Fruit fly (Drosophila melanogaster) whole organism, embryonic: ENCODE data around the gene Atat.

ENCODE experiments used
- Abd-B ChIP-seq: fragments of 200-800 bp; sonication (Bioruptor generic); optimal IDR thresholded peaks from 2 replicates; lab custom pipeline; 2018; ENCODE audit warnings: missing biosample characterization, mild to moderate bottlenecking, missing genetic modification characterization, moderate library complexity
- Antp ChIP-seq: fragments of 200-800 bp; sonication (Bioruptor generic); optimal IDR thresholded peaks from 3 replicates; lab custom pipeline; 2016; ENCODE audit warnings: missing biosample characterization, missing genetic modification characterization
- Asciz ChIP-seq: fragments of 200-800 bp; sonication (Bioruptor generic); optimal IDR thresholded peaks from 2 replicates; lab custom pipeline; 2017; ENCODE audit warnings: missing biosample characterization, mild to moderate bottlenecking, missing genetic modification characterization, missing genetic modification reagents
- Atf6 ChIP-seq: fragments of 200-800 bp; sonication (Bioruptor generic); IDR thresholded peaks from 2 replicates; pipeline ENCODE4 v1.3.6; 2022; ENCODE audit warnings: missing biosample characterization, missing genetic modification characterization
- Bdp1 ChIP-seq: fragments of 200-800 bp; sonication (Bioruptor generic); optimal IDR thresholded peaks from 3 replicates; lab custom pipeline; 2016; ENCODE audit warnings: missing biosample characterization, missing genetic modification characterization
- CG10979 ChIP-seq: fragments of 200-800 bp; sonication (Bioruptor generic); optimal IDR thresholded peaks from 2 replicates; lab custom pipeline; 2018; ENCODE audit warnings: missing biosample characterization, mild to moderate bottlenecking, missing genetic modification characterization, moderate library complexity
- CG11093 ChIP-seq: fragments of 200-800 bp; sonication (Bioruptor generic); IDR thresholded peaks from 3 replicates; pipeline ENCODE4 v1.3.6; 2022; ENCODE audit warnings: missing biosample characterization, missing genetic modification characterization
- CG11560 ChIP-seq: fragments of 200-800 bp; sonication (Bioruptor generic); IDR thresholded peaks from 3 replicates; pipeline ENCODE4 v1.3.6; 2022; ENCODE audit warnings: missing biosample characterization, missing genetic modification characterization
- CG13287 ChIP-seq: fragments of 200-800 bp; sonication (Bioruptor generic); IDR thresholded peaks from 2 replicates; pipeline ENCODE4 v1.3.6; 2022; ENCODE audit warnings: missing biosample characterization, missing genetic modification characterization; ENCODE audit not compliant: partially characterized antibody
- CG14441 ChIP-seq: fragments of 200-800 bp; sonication (Bioruptor generic); IDR thresholded peaks from 2 replicates; pipeline ENCODE4 v1.3.6; 2022; ENCODE audit warnings: missing biosample characterization, missing genetic modification characterization
- CG15073 ChIP-seq: fragments of 200-800 bp; sonication (Bioruptor generic); optimal IDR thresholded peaks from 2 replicates; lab custom pipeline; 2016; ENCODE audit warnings: missing biosample characterization, missing genetic modification characterization
- CG15514 ChIP-seq: fragments of 200-800 bp; sonication (Bioruptor generic); optimal IDR thresholded peaks from 3 replicates; lab custom pipeline; 2017; ENCODE audit warnings: missing biosample characterization, missing genetic modification characterization, mild to moderate bottlenecking, moderate library complexity, missing genetic modification reagents
- CG17912 ChIP-seq: fragments of 200-800 bp; sonication (Bioruptor generic); optimal IDR thresholded peaks from 2 replicates; lab custom pipeline; 2018; ENCODE audit warnings: missing biosample characterization, mild to moderate bottlenecking, missing genetic modification characterization
- CG18262 ChIP-seq: fragments of 200-800 bp; optimal IDR thresholded peaks from 3 replicates; lab custom pipeline; 2019; ENCODE audit warnings: missing biosample characterization, mild to moderate bottlenecking, missing genetic modification characterization, moderate library complexity
- CG18476 ChIP-seq: fragments of 200-800 bp; sonication (Bioruptor generic); optimal IDR thresholded peaks from 2 replicates; lab custom pipeline; 2016; ENCODE audit warnings: missing biosample characterization, mild to moderate bottlenecking, missing genetic modification characterization
- CG31441 ChIP-seq: fragments of 200-800 bp; sonication (Bioruptor generic); IDR thresholded peaks from 2 replicates; pipeline ENCODE4 v1.3.6; 2022; ENCODE audit warnings: missing biosample characterization, missing genetic modification characterization
- CG32767 ChIP-seq: fragments of 200-800 bp; sonication (Bioruptor generic); IDR thresholded peaks from 2 replicates; pipeline ENCODE4 v1.3.6; 2022; ENCODE audit warnings: missing biosample characterization, missing genetic modification characterization
- CG34224 ChIP-seq: fragments of 200-800 bp; sonication (Bioruptor generic); IDR thresholded peaks from 3 replicates; pipeline ENCODE4 v1.3.6; 2022; ENCODE audit warnings: missing biosample characterization, missing genetic modification characterization; ENCODE audit not compliant: partially characterized antibody
- CG34376 ChIP-seq: fragments of 200-800 bp; sonication (Bioruptor generic); optimal IDR thresholded peaks from 2 replicates; lab custom pipeline; 2018; ENCODE audit warnings: missing biosample characterization, mild to moderate bottlenecking, missing genetic modification characterization
- CG4707 ChIP-seq: fragments of 200-800 bp; sonication (Bioruptor generic); optimal IDR thresholded peaks from 2 replicates; lab custom pipeline; 2018; ENCODE audit warnings: missing biosample characterization, mild to moderate bottlenecking, missing genetic modification characterization, moderate library complexity
- CG7372 ChIP-seq: fragments of 200-800 bp; sonication (Bioruptor generic); IDR thresholded peaks from 2 replicates; pipeline ENCODE4 v1.3.6; 2022; ENCODE audit warnings: missing biosample characterization, missing genetic modification characterization
- CG7556 ChIP-seq: fragments of 200-800 bp; sonication (Bioruptor generic); optimal IDR thresholded peaks from 2 replicates; lab custom pipeline; 2017; ENCODE audit warnings: missing biosample characterization, mild to moderate bottlenecking, missing genetic modification characterization
- Dll ChIP-seq: fragments of 200-800 bp; sonication (Bioruptor generic); IDR thresholded peaks from 4 replicates; pipeline ENCODE4 v1.3.6; 2022; ENCODE audit warnings: missing biosample characterization, missing genetic modification characterization; ENCODE audit not compliant: partially characterized antibody
- H2.0 ChIP-seq: fragments of 200-800 bp; sonication (Bioruptor generic); IDR thresholded peaks from 2 replicates; pipeline ENCODE4 v1.3.6; 2022; ENCODE audit warnings: missing biosample characterization, missing genetic modification characterization
- HmgZ ChIP-seq: fragments of 200-800 bp; sonication (Bioruptor generic); optimal IDR thresholded peaks from 2 replicates; lab custom pipeline; 2018; ENCODE audit warnings: missing biosample characterization, mild to moderate bottlenecking, missing genetic modification characterization
- Hmx ChIP-seq: fragments of 200-800 bp; sonication (Bioruptor generic); optimal IDR thresholded peaks from 2 replicates; lab custom pipeline; 2016; ENCODE audit warnings: missing biosample characterization, missing genetic modification characterization
- Jarid2 ChIP-seq: fragments of 200-800 bp; sonication (Bioruptor generic); optimal IDR thresholded peaks from 3 replicates; lab custom pipeline; 2017; ENCODE audit warnings: mild to moderate bottlenecking, missing biosample characterization, missing genetic modification reagents, missing genetic modification characterization
- Mad ChIP-seq: fragments of 200-800 bp; sonication (Bioruptor generic); optimal IDR thresholded peaks from 2 replicates; lab custom pipeline; 2016; ENCODE audit warnings: missing biosample characterization, missing genetic modification characterization
- Neu2 ChIP-seq: fragments of 200-800 bp; sonication (Bioruptor generic); optimal IDR thresholded peaks from 3 replicates; lab custom pipeline; 2016; ENCODE audit warnings: missing biosample characterization, missing genetic modification characterization, borderline replicate concordance
- Nf-YA ChIP-seq: fragments of 200-800 bp; sonication (Bioruptor generic); IDR thresholded peaks from 2 replicates; pipeline ENCODE4 v1.3.6; 2022; ENCODE audit warnings: missing biosample characterization, missing genetic modification characterization
- Nf-YB ChIP-seq: fragments of 200-800 bp; sonication (Bioruptor generic); optimal IDR thresholded peaks from 3 replicates; lab custom pipeline; 2019; ENCODE audit warnings: missing biosample characterization, mild to moderate bottlenecking, missing genetic modification characterization, moderate library complexity
- Sox100B ChIP-seq: fragments of 200-800 bp; sonication (Bioruptor generic); optimal IDR thresholded peaks from 3 replicates; lab custom pipeline; 2018; ENCODE audit warnings: missing biosample characterization, mild to moderate bottlenecking, missing genetic modification characterization
- ab ChIP-seq: fragments of 200-800 bp; sonication (Bioruptor generic); optimal IDR thresholded peaks from 2 replicates; lab custom pipeline; 2016; ENCODE audit warnings: missing biosample characterization, missing genetic modification characterization
- br ChIP-seq: fragments of >200 bp; optimal IDR thresholded peaks from 2 replicates; lab custom pipeline; 2017
- bsh ChIP-seq, 2 experiments: fragments of 200-800 bp; sonication (Bioruptor generic); optimal IDR thresholded peaks; 2 replicates each; lab custom pipeline; 2017 to 2018; ENCODE audit warnings: mild to moderate bottlenecking in 2 of 2, missing biosample characterization in 2 of 2, missing genetic modification characterization in 2 of 2, moderate library complexity in 1 of 2
- chif ChIP-seq, 2 experiments: fragments of 200-800 bp; sonication (Bioruptor generic); optimal IDR thresholded peaks; 3 replicates each; lab custom pipeline; 2016; ENCODE audit warnings: missing biosample characterization in 2 of 2, missing genetic modification characterization in 2 of 2
- croc ChIP-seq: fragments of 200-800 bp; sonication (Bioruptor generic); conservative IDR thresholded peaks from 3 replicates; pipeline ENCODE4 v1.3.6; 2022; ENCODE audit warnings: missing biosample characterization, missing genetic modification characterization
- crol ChIP-seq: fragments of 200-800 bp; sonication (Bioruptor generic); IDR thresholded peaks from 2 replicates; pipeline ENCODE4 v1.3.6; 2022; ENCODE audit warnings: missing biosample characterization, missing genetic modification characterization
- ems ChIP-seq: fragments of 200-800 bp; sonication (Bioruptor generic); optimal IDR thresholded peaks from 3 replicates; lab custom pipeline; 2016; ENCODE audit warnings: missing biosample characterization, missing genetic modification characterization
- ewg ChIP-seq: fragments of 200-800 bp; sonication (Bioruptor generic); optimal IDR thresholded peaks from 3 replicates; lab custom pipeline; 2017; ENCODE audit warnings: mild to moderate bottlenecking, missing biosample characterization, missing genetic modification reagents, missing genetic modification characterization
- eyg ChIP-seq: fragments of 200-800 bp; sonication (Bioruptor generic); optimal IDR thresholded peaks from 3 replicates; lab custom pipeline; 2016; ENCODE audit warnings: missing biosample characterization, missing genetic modification characterization
- fru ChIP-seq: fragments of >200 bp; optimal IDR thresholded peaks from 2 replicates; lab custom pipeline; 2017
- grn ChIP-seq: fragments of 200-800 bp; sonication (Bioruptor generic); optimal IDR thresholded peaks from 3 replicates; lab custom pipeline; 2017; ENCODE audit warnings: missing biosample characterization, missing genetic modification characterization
- gt ChIP-seq: fragments of 200-800 bp; sonication (Bioruptor generic); IDR thresholded peaks from 2 replicates; pipeline ENCODE4 v1.3.6; 2022; ENCODE audit warnings: missing biosample characterization, missing genetic modification characterization
- hbn ChIP-seq: fragments of 200-800 bp; sonication (Bioruptor generic); IDR thresholded peaks from 2 replicates; pipeline ENCODE4 v1.3.6; 2022; ENCODE audit warnings: missing biosample characterization, missing genetic modification characterization; ENCODE audit not compliant: partially characterized antibody
- jing ChIP-seq: fragments of 200-800 bp; sonication (Bioruptor generic); optimal IDR thresholded peaks from 2 replicates; lab custom pipeline; 2018; ENCODE audit warnings: missing biosample characterization, mild to moderate bottlenecking, missing genetic modification characterization
- lbe ChIP-seq: fragments of 200-800 bp; sonication (Bioruptor generic); optimal IDR thresholded peaks from 2 replicates; lab custom pipeline; 2016; ENCODE audit warnings: missing biosample characterization, mild to moderate bottlenecking, missing genetic modification characterization
- pan ChIP-seq, 4 experiments: fragments of >200 bp in 3 of 4; fragments of 200-800 bp in 1 of 4; sonication (Bioruptor generic) in 1 of 4; optimal IDR thresholded peaks in 3 of 4; IDR thresholded peaks in 1 of 4; 2 replicates each; pipeline versions ENCODE4 v1.3.6 to Lab custom; 2017 to 2022; ENCODE audit warnings: missing biosample characterization in 2 of 4, missing genetic modification characterization in 2 of 4, mixed read lengths in 1 of 4
- sna ChIP-seq: fragments of 200-800 bp; sonication (Bioruptor generic); IDR thresholded peaks from 2 replicates; pipeline ENCODE4 v1.3.6; 2022; ENCODE audit warnings: missing biosample characterization, missing genetic modification characterization; ENCODE audit not compliant: partially characterized antibody

The Atat gene

dm6 chr3L:9457619-9458092, 31.1 kb upstream of the Atat start, which contains the start of gene CG3437 (continued):
- TF ChIP-seq pan (optimal IDR thresholded peaks at IDR 0.05; lab: Kevin White, UChicago) (no peak), pan (GFP tag; optimal IDR thresholded peaks at IDR 0.05 in 1 of 2, IDR thresholded peaks at IDR 0.05 in 1 of 2) (peak in 1 of 2 experiments; percentile 99), Asciz (GFP tag; lab: Kevin White, UChicago) (peak; percentile 98), H2.0 (GFP tag; lab: Robert Waterston, UW) (peak; percentile 99), HmgZ (tag; lab: Kevin White, UChicago) (peak; percentile 99), Mad (GFP tag; lab: Kevin White, UChicago) (peak; percentile 98), CG32767 (GFP tag; lab: Robert Waterston, UW) (peak; percentile 98), ab (GFP tag; lab: Kevin White, UChicago) (peak; percentile 97), sna (GFP tag; lab: Robert Waterston, UW) (no peak; the same call in 1 of the 2 replicates), Hmx (GFP tag; lab: Kevin White, UChicago) (peak; percentile 96), CG18476 (peak; percentile 98), CG15073 (GFP tag; lab: Kevin White, UChicago) (peak; percentile 89), jing (GFP tag; lab: Kevin White, UChicago) (peak; percentile 97), Dll (GFP tag; lab: Robert Waterston, UW) (peak; percentile 61; the same call in 3 of the 4 replicates), croc (GFP tag; lab: Robert Waterston, UW) (peak; percentile 98), CG10979 (peak; percentile 99), CG13287 (GFP tag; lab: Robert Waterston, UW) (peak; percentile 58; the same call in 1 of the 2 replicates), grn (peak; percentile 80), Nf-YA (GFP tag; lab: Robert Waterston, UW) (peak; percentile 98), lbe (GFP tag; lab: Kevin White, UChicago) (peak; percentile 97), Antp (GFP tag; lab: Kevin White, UChicago) (peak; percentile 99), eyg (GFP tag; lab: Kevin White, UChicago) (peak; percentile 98), br (lab: Kevin White, UChicago) (no peak), CG18262 (tag; lab: Kevin White, UChicago) (peak; percentile 96), fru (no peak), Jarid2 (GFP tag; lab: Kevin White, UChicago) (peak; percentile 99), CG34376 (GFP tag; lab: Kevin White, UChicago) (peak; percentile 99), CG11093 (GFP tag; lab: Robert Waterston, UW) (peak; percentile 99), CG17912 (GFP tag; lab: Kevin White, UChicago) (peak; percentile 95), bsh (GFP tag; optimal IDR thresholded peaks at IDR 0.05; lab: Kevin White, UChicago) (peak; percentile 98 to 99), chif (GFP tag; optimal IDR thresholded peaks at IDR 0.05; lab: Kevin White, UChicago) (peak; percentile 97 to 99), ems (GFP tag; lab: Kevin White, UChicago) (peak; percentile 99), CG11560 (tag; lab: Robert Waterston, UW) (peak; percentile 94), crol (GFP tag; lab: Robert Waterston, UW) (peak; percentile 85), CG14441 (GFP tag; lab: Robert Waterston, UW) (peak; percentile 100), Sox100B (GFP tag; lab: Kevin White, UChicago) (peak; percentile 96), CG7372 (GFP tag; lab: Robert Waterston, UW) (peak; percentile 99), CG34224 (GFP tag; lab: Robert Waterston, UW) (peak; percentile 39; the same call in 1 of the 3 replicates), CG15514 (peak; percentile 95), gt (peak; percentile 99), Nf-YB (GFP tag; lab: Kevin White, UChicago) (peak; percentile 87), Bdp1 (GFP tag; lab: Kevin White, UChicago) (peak; percentile 94), CG4707 (GFP tag; lab: Kevin White, UChicago) (peak; percentile 95), CG7556 (GFP tag; lab: Kevin White, UChicago) (peak; percentile 98), CG31441 (GFP tag; lab: Robert Waterston, UW) (peak; percentile 98), Abd-B (GFP tag; lab: Kevin White, UChicago) (peak; percentile 99), Neu2 (peak; percentile 95), hbn (GFP tag; lab: Robert Waterston, UW) (no peak; the same call in 1 of the 2 replicates), Atf6 (GFP tag; lab: Robert Waterston, UW) (peak; percentile 99), ewg (GFP tag; lab: Kevin White, UChicago) (peak; percentile 97)
